Worm (Caenorhabditis elegans) whole organism, early embryonic: Measurements from ENCODE around the gene T11F9.22.

Experiments used
- B0310.2 ChIP-seq: sonication (generic microtip); optimal IDR thresholded peaks from 2 replicates; lab custom pipeline; 2016; ENCODE audit warnings: mild to moderate bottlenecking, missing genetic modification characterization, missing compliant biosample characterization
- ama-1 ChIP-seq: fragments of 150-350 bp; optimal IDR thresholded peaks from 2 replicates; lab custom pipeline; 2014
- ceh-13 ChIP-seq: fragments of 200-800 bp; sonication (Bioruptor generic); optimal IDR thresholded peaks from 2 replicates; lab custom pipeline; 2018; ENCODE audit warnings: mild to moderate bottlenecking, missing genetic modification characterization, missing compliant biosample characterization
- ets-7 ChIP-seq: sonication (generic microtip); optimal IDR thresholded peaks from 2 replicates; lab custom pipeline; 2016; ENCODE audit warnings: missing genotype, missing genetic modification characterization, missing compliant biosample characterization
- flt-1 ChIP-seq: fragments of 200-800 bp; sonication (Bioruptor generic); IDR thresholded peaks from 2 replicates; pipeline ENCODE4 v1.3.6; 2022; ENCODE audit warnings: missing genetic modification characterization, missing compliant biosample characterization
- hnd-1 ChIP-seq: sonication (generic microtip); optimal IDR thresholded peaks from 2 replicates; lab custom pipeline; 2016; ENCODE audit warnings: missing genetic modification characterization, missing compliant biosample characterization
- pes-1 ChIP-seq: fragments of 200-800 bp; sonication (Bioruptor generic); IDR thresholded peaks from 2 replicates; pipeline ENCODE4 v1.3.6; 2022; ENCODE audit warnings: missing genetic modification reagents, missing genetic modification characterization, missing compliant biosample characterization
- scrt-1 ChIP-seq: fragments of 200-800 bp; sonication (Bioruptor generic); IDR thresholded peaks from 2 replicates; pipeline ENCODE4 v1.3.6; 2022; ENCODE audit warnings: missing genetic modification characterization, missing compliant biosample characterization
- tbx-11 ChIP-seq: fragments of 200-800 bp; sonication (Bioruptor generic); IDR thresholded peaks from 2 replicates; pipeline ENCODE4 v1.3.6; 2022; ENCODE audit warnings: missing genetic modification characterization, missing compliant biosample characterization
- tbx-37 ChIP-seq: fragments of 200-800 bp; sonication (Bioruptor generic); conservative IDR thresholded peaks from 2 replicates; pipeline ENCODE4 v1.3.6; 2022; ENCODE audit warnings: missing genetic modification reagents, missing genetic modification characterization, missing compliant biosample characterization
- tra-4 ChIP-seq: sonication (generic microtip); optimal IDR thresholded peaks from 2 replicates; lab custom pipeline; 2017; ENCODE audit warnings: missing genetic modification characterization, missing compliant biosample characterization

ce11 chrV:11446297-11446696 lies 33.2 kb upstream of the T11F9.22 start, which contains the start of gene mig-17:
- TF ChIP-seq pes-1 (no peak), ama-1 (lab: Kevin White, UChicago) (no peak), ceh-13 (no peak), hnd-1 (tag; lab: Kevin White, UChicago) (no peak), tra-4 (tag; lab: Kevin White, UChicago) (no peak), tbx-11 (GFP tag; lab: Robert Waterston, UW) (no peak), B0310.2 (no peak), scrt-1 (GFP tag; lab: Robert Waterston, UW) (no peak), flt-1 (no peak), ets-7 (tag; lab: Kevin White, UChicago) (no peak), tbx-37 (no peak)
